Fruit fly (Drosophila melanogaster): ENCODE measurements around the gene CG7130.

The CG7130 gene

DNA sequence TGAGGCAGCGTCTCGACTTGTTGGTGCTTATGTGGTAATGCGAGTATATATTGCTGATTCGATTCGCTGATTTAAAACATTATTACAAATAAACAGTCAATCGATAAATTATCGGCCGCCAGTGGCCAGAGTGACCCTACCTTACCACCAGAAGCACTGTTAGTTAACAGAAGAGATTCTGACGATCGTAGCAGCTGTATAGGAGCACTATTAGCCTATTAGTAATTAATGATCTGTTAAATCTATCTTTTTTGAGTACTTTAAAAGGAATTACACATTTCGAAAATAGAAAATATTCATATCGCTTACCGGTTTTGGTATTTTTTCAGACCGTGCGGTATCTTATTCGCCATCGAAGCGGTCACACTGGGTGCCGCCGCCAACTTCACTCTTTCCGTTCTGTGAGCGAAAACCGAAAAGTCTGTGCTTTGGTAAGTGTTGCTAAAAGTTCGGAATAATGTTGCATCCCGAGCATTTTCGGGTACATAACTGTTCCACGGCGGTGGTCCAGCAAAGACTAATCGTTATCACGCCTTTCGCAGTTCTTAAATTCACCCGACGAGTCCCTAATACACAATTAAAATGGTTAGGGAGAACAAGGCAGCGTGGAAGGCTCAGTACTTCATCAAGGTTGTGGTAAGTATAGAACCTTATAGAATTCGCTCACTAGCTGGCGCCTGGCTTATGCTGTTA is at the start of gene CG7130, which contains the start of gene RpLP0 (continued):
- TF ChIP-seq HLH4C (GFP tag; IDR thresholded peaks at IDR 0.05; ENCODE audit: partially characterized antibody) (peak; percentile 55; the same call in 1 of the 3 replicates), Fer1 (GFP tag; optimal IDR thresholded peaks at IDR 0.05) (peak; percentile 96), fd64A (GFP tag; optimal IDR thresholded peaks at IDR 0.05) (peak; percentile 92), zen (tag; optimal IDR thresholded peaks at IDR 0.05) (peak; percentile 80), CG34376 (GFP tag; optimal IDR thresholded peaks at IDR 0.05) (peak; percentile 97), CG17328 (GFP tag; IDR thresholded peaks at IDR 0.05) (peak; percentile 91), CG2875 (GFP tag; optimal IDR thresholded peaks at IDR 0.05) (peak; percentile 93), ewg (GFP tag; optimal IDR thresholded peaks at IDR 0.05) (peak; percentile 85), PHDP (tag; optimal IDR thresholded peaks at IDR 0.05) (peak; percentile 89), dm (GFP tag; optimal IDR thresholded peaks at IDR 0.05) (peak; percentile 96), CG32772 (GFP tag; IDR thresholded peaks at IDR 0.05) (peak; percentile 75; the same call in 1 of the 2 replicates), Gug (GFP tag; IDR thresholded peaks at IDR 0.05) (peak; percentile 65), CG1832 (GFP tag; optimal IDR thresholded peaks at IDR 0.05) (no peak), fd3F (GFP tag; optimal IDR thresholded peaks at IDR 0.05) (peak; percentile 86), Dip2 (GFP tag; IDR thresholded peaks at IDR 0.05) (no peak), maf-S (GFP tag; optimal IDR thresholded peaks at IDR 0.05) (peak; percentile 93), Atf3 (GFP tag; optimal IDR thresholded peaks at IDR 0.05) (peak; percentile 87), D19B (GFP tag; optimal IDR thresholded peaks at IDR 0.05) (peak; percentile 81), CG43689 (GFP tag; IDR thresholded peaks at IDR 0.05) (peak; percentile 76), Nf-YC (tag; optimal IDR thresholded peaks at IDR 0.05) (peak; percentile 77), org-1 (GFP tag; optimal IDR thresholded peaks at IDR 0.05) (peak; percentile 91), NC2β (GFP tag; optimal IDR thresholded peaks at IDR 0.05) (peak; percentile 100), CG15479 (GFP tag; optimal IDR thresholded peaks at IDR 0.05) (peak; percentile 36), CG14965 (GFP tag; optimal IDR thresholded peaks at IDR 0.05; ENCODE audit: borderline replicate concordance) (peak; percentile 84), CG3726 (GFP tag; IDR thresholded peaks at IDR 0.05) (0 out of 3 replicates have a peak, but pooled peaks have one; percentile 63), hb (GFP tag; IDR thresholded peaks at IDR 0.05; ENCODE audit: partially characterized antibody) (no peak), CG11093 (GFP tag; IDR thresholded peaks at IDR 0.05) (no peak), CG11085 (GFP tag; IDR thresholded peaks at IDR 0.05) (peak; percentile 85), grn (GFP tag; optimal IDR thresholded peaks at IDR 0.05) (peak; percentile 87), CG9932 (GFP tag; IDR thresholded peaks at IDR 0.05) (peak; percentile 75), Aef1 (GFP tag; IDR thresholded peaks at IDR 0.05) (peak; percentile 70; the same call in 2 of the 3 replicates), CG7271 (tag; optimal IDR thresholded peaks at IDR 0.05) (peak; percentile 96), Poxn (GFP tag; IDR thresholded peaks at IDR 0.05) (peak; percentile 50; the same call in 1 of the 2 replicates), Hr39 (optimal IDR thresholded peaks at IDR 0.05) (no peak), CG18619 (GFP tag; optimal IDR thresholded peaks at IDR 0.05) (peak; percentile 96), lbe (GFP tag; optimal IDR thresholded peaks at IDR 0.05) (peak; percentile 69), CG1024 (GFP tag; IDR thresholded peaks at IDR 0.05) (peak; percentile 86), Oli (tag; optimal IDR thresholded peaks at IDR 0.05) (peak; percentile 81), Hr3 (GFP tag; optimal IDR thresholded peaks at IDR 0.05) (peak; percentile 71), CG4730 (GFP tag; IDR thresholded peaks at IDR 0.05) (peak; percentile 28; the same call in 1 of the 2 replicates), rib (GFP tag; IDR thresholded peaks at IDR 0.05) (peak; percentile 58; the same call in 1 of the 2 replicates), trh (GFP tag; optimal IDR thresholded peaks at IDR 0.05) (peak; percentile 78), CG6854 (GFP tag; optimal IDR thresholded peaks at IDR 0.05) (peak; percentile 88), sqz (GFP tag; optimal IDR thresholded peaks at IDR 0.05) (peak; percentile 87), CG18476 (GFP tag; optimal IDR thresholded peaks at IDR 0.05) (peak; percentile 61)

Measured in whole organism, embryonic.